Worm (Caenorhabditis elegans) whole organism, L3 larva: ENCODE results near the gene rsp-4.
A peak's percentile ranks its signal among the peaks of the same experiment; 100 is the strongest.

Experiments used
- R02D3.7 ChIP-seq: fragments of 150-350 bp; optimal IDR thresholded peaks from 2 replicates; lab custom pipeline; 2014; ENCODE audit warnings: missing biosample characterization, missing genetic modification characterization
- ZK546.5 ChIP-seq: sonication (generic microtip); optimal IDR thresholded peaks from 2 replicates; lab custom pipeline; 2017; ENCODE audit warnings: missing biosample characterization, missing genetic modification characterization
- aly-2 ChIP-seq: fragments of 150-350 bp; optimal IDR thresholded peaks from 2 replicates; lab custom pipeline; 2014; ENCODE audit warnings: missing biosample characterization, missing genetic modification characterization
- ama-1 ChIP-seq: fragments of 150-350 bp; optimal IDR thresholded peaks from 2 replicates; lab custom pipeline; 2018
- ceh-16 ChIP-seq: sonication (generic microtip); optimal IDR thresholded peaks from 2 replicates; lab custom pipeline; 2017; ENCODE audit warnings: missing biosample characterization, missing genetic modification characterization
- ceh-28 ChIP-seq: fragments of 150-350 bp; optimal IDR thresholded peaks from 2 replicates; lab custom pipeline; 2014; ENCODE audit warnings: missing biosample characterization, missing genetic modification reagents, missing genetic modification characterization
- ceh-82 ChIP-seq: fragments of 150-350 bp; optimal IDR thresholded peaks from 2 replicates; lab custom pipeline; 2014; ENCODE audit warnings: missing biosample characterization, missing genetic modification characterization
- ceh-9 ChIP-seq: sonication (generic microtip); optimal IDR thresholded peaks from 2 replicates; lab custom pipeline; 2018; ENCODE audit warnings: missing biosample characterization, missing genetic modification characterization
- daf-12 ChIP-seq: fragments of 150-350 bp; optimal IDR thresholded peaks from 2 replicates; lab custom pipeline; 2014; ENCODE audit warnings: missing biosample characterization, missing genetic modification reagents, missing genetic modification characterization
- egl-27 ChIP-seq: sonication (generic microtip); optimal IDR thresholded peaks from 4 replicates; lab custom pipeline; 2017; ENCODE audit warnings: missing biosample characterization, missing genetic modification reagents, missing genetic modification characterization
- egl-5 ChIP-seq: fragments of 150-350 bp; optimal IDR thresholded peaks from 2 replicates; lab custom pipeline; 2017; ENCODE audit warnings: missing biosample characterization, missing genetic modification reagents, missing genetic modification characterization, inconsistent platforms
- elt-1 ChIP-seq: fragments of 150-350 bp; optimal IDR thresholded peaks from 2 replicates; lab custom pipeline; 2014; ENCODE audit warnings: missing biosample characterization, missing genetic modification characterization
- elt-2 ChIP-seq: sonication (generic microtip); optimal IDR thresholded peaks from 2 replicates; lab custom pipeline; 2016; ENCODE audit warnings: missing genetic modification reagents, mild to moderate bottlenecking, missing genetic modification characterization, missing compliant biosample characterization
- elt-3 ChIP-seq, 3 experiments: fragments of 150-350 bp in 1 of 3; sonication (generic microtip) in 2 of 3; optimal IDR thresholded peaks; 2 replicates in 2 of 3; 4 replicates in 1 of 3; lab custom pipeline; 2014 to 2017; ENCODE audit warnings: missing biosample characterization in 3 of 3, missing genetic modification characterization in 3 of 3
- eor-1 ChIP-seq, 2 experiments: fragments of 150-350 bp; optimal IDR thresholded peaks; 2 replicates each; lab custom pipeline; 2014 to 2018; ENCODE audit warnings: missing biosample characterization in 2 of 2, missing genetic modification characterization in 2 of 2
- fkh-10 ChIP-seq: sonication (generic microtip); optimal IDR thresholded peaks from 2 replicates; lab custom pipeline; 2017; ENCODE audit warnings: missing biosample characterization, missing genetic modification reagents, missing genetic modification characterization
- fkh-2 ChIP-seq: fragments of 150-350 bp; optimal IDR thresholded peaks from 2 replicates; lab custom pipeline; 2014; ENCODE audit warnings: missing biosample characterization, missing genetic modification reagents, missing genetic modification characterization
- fos-1 ChIP-seq: fragments of 150-350 bp; optimal IDR thresholded peaks from 2 replicates; lab custom pipeline; 2014; ENCODE audit warnings: missing biosample characterization, missing genetic modification characterization
- hmg-11 ChIP-seq: sonication (generic microtip); optimal IDR thresholded peaks from 2 replicates; lab custom pipeline; 2016; ENCODE audit warnings: missing genetic modification characterization, missing compliant biosample characterization
- jun-1 ChIP-seq: fragments of 150-350 bp; optimal IDR thresholded peaks from 2 replicates; lab custom pipeline; 2014; ENCODE audit warnings: missing biosample characterization, missing genetic modification reagents, missing genetic modification characterization
- lin-15B ChIP-seq: fragments of 150-350 bp; optimal IDR thresholded peaks from 2 replicates; lab custom pipeline; 2014; ENCODE audit warnings: missing biosample characterization, missing genetic modification characterization
- lin-39 ChIP-seq: fragments of 150-350 bp; optimal IDR thresholded peaks from 2 replicates; lab custom pipeline; 2018; ENCODE audit warnings: missing biosample characterization, missing genetic modification reagents, missing genetic modification characterization
- lsy-12 ChIP-seq: sonication (generic microtip); optimal IDR thresholded peaks from 2 replicates; lab custom pipeline; 2016; ENCODE audit warnings: mild to moderate bottlenecking, missing genetic modification characterization, missing compliant biosample characterization
- mdl-1 ChIP-seq: fragments of 150-350 bp; optimal IDR thresholded peaks from 2 replicates; lab custom pipeline; 2014; ENCODE audit warnings: missing biosample characterization, missing genetic modification characterization
- mml-1 ChIP-seq: fragments of 150-350 bp; sonication (generic microtip); optimal IDR thresholded peaks from 3 replicates; lab custom pipeline; 2014; ENCODE audit warnings: missing biosample characterization, missing genetic modification characterization
- nfya-1 ChIP-seq: sonication (generic microtip); optimal IDR thresholded peaks from 2 replicates; lab custom pipeline; 2017; ENCODE audit warnings: missing genetic modification characterization, mild to moderate bottlenecking, missing compliant biosample characterization, antibody characterized with exemption, moderate library complexity; ENCODE audit not compliant: insufficient read depth
- nhr-11 ChIP-seq: fragments of 150-350 bp; optimal IDR thresholded peaks from 2 replicates; lab custom pipeline; 2014; ENCODE audit warnings: missing biosample characterization, missing genetic modification characterization
- nhr-12 ChIP-seq: fragments of 150-350 bp; optimal IDR thresholded peaks from 2 replicates; lab custom pipeline; 2014; ENCODE audit warnings: missing biosample characterization, missing genetic modification characterization
- nhr-23 ChIP-seq: fragments of 150-350 bp; optimal IDR thresholded peaks from 2 replicates; lab custom pipeline; 2014; ENCODE audit warnings: missing biosample characterization, missing genetic modification reagents, missing genetic modification characterization
- nhr-237 ChIP-seq: fragments of 150-350 bp; optimal IDR thresholded peaks from 2 replicates; lab custom pipeline; 2014; ENCODE audit warnings: missing biosample characterization, missing genetic modification characterization
- nhr-25 ChIP-seq: sonication (generic microtip); optimal IDR thresholded peaks from 2 replicates; lab custom pipeline; 2017; ENCODE audit warnings: missing biosample characterization, missing genetic modification characterization
- nhr-28 ChIP-seq: fragments of 150-350 bp; optimal IDR thresholded peaks from 2 replicates; lab custom pipeline; 2014; ENCODE audit warnings: missing biosample characterization, missing genetic modification characterization
- nhr-43 ChIP-seq: sonication (generic microtip); optimal IDR thresholded peaks from 2 replicates; lab custom pipeline; 2016; ENCODE audit warnings: mild to moderate bottlenecking, missing genetic modification characterization, missing compliant biosample characterization; ENCODE audit not compliant: poor library complexity, severe bottlenecking
- nhr-67 ChIP-seq: fragments of 150-350 bp; optimal IDR thresholded peaks from 2 replicates; lab custom pipeline; 2014; ENCODE audit warnings: missing biosample characterization, missing genetic modification characterization
- nhr-76 ChIP-seq: fragments of 150-350 bp; sonication (generic microtip); optimal IDR thresholded peaks from 5 replicates; lab custom pipeline; 2014; ENCODE audit warnings: missing biosample characterization, missing genetic modification characterization
- nhr-77 ChIP-seq: fragments of 150-350 bp; optimal IDR thresholded peaks from 2 replicates; lab custom pipeline; 2014; ENCODE audit warnings: missing biosample characterization, missing genetic modification characterization
- pha-4 ChIP-seq: fragments of 150-350 bp; optimal IDR thresholded peaks from 2 replicates; lab custom pipeline; 2014; ENCODE audit warnings: missing biosample characterization, missing genetic modification reagents, missing genetic modification characterization
- pqm-1 ChIP-seq: fragments of 150-350 bp; optimal IDR thresholded peaks from 2 replicates; lab custom pipeline; 2017; ENCODE audit warnings: missing biosample characterization, missing genetic modification characterization, inconsistent platforms
- sea-2 ChIP-seq: fragments of 150-350 bp; sonication (generic microtip); optimal IDR thresholded peaks from 4 replicates; lab custom pipeline; 2014; ENCODE audit warnings: missing biosample characterization, missing genetic modification reagents, missing genetic modification characterization
- skn-1 ChIP-seq: fragments of 150-350 bp; optimal IDR thresholded peaks from 2 replicates; lab custom pipeline; 2014; ENCODE audit warnings: missing biosample characterization, missing genetic modification characterization
- snpc-4 ChIP-seq: fragments of 150-350 bp; optimal IDR thresholded peaks from 2 replicates; lab custom pipeline; 2014; ENCODE audit warnings: missing biosample characterization, missing genetic modification characterization
- tbx-2 ChIP-seq: sonication (generic microtip); optimal IDR thresholded peaks from 2 replicates; lab custom pipeline; 2016; ENCODE audit warnings: mild to moderate bottlenecking, missing genetic modification characterization, missing compliant biosample characterization
- unc-39 ChIP-seq: sonication (generic microtip); optimal IDR thresholded peaks from 4 replicates; lab custom pipeline; 2017; ENCODE audit warnings: missing biosample characterization, missing genetic modification characterization
- unc-62 ChIP-seq: fragments of 150-350 bp; sonication (generic microtip); optimal IDR thresholded peaks from 4 replicates; lab custom pipeline; 2014; ENCODE audit warnings: missing biosample characterization, missing genetic modification reagents, missing genetic modification characterization
- zag-1 ChIP-seq: fragments of 150-350 bp; optimal IDR thresholded peaks from 2 replicates; lab custom pipeline; 2014; ENCODE audit warnings: missing biosample characterization, missing genetic modification characterization
- ztf-11 ChIP-seq: fragments of 150-350 bp; optimal IDR thresholded peaks from 2 replicates; lab custom pipeline; 2014; ENCODE audit warnings: missing biosample characterization, missing genetic modification characterization
- ztf-4 ChIP-seq: fragments of 150-350 bp; optimal IDR thresholded peaks from 2 replicates; lab custom pipeline; 2014; ENCODE audit warnings: missing biosample characterization, missing genetic modification characterization

rsp-4 gene

ce11 chrII:5387217-5387616 lies 1.4 kb downstream of the rsp-4 start, which contains the start of gene ccpp-6:
ccpp-6 (minus strand) TSS chrII:5387317.
- TF ChIP-seq nhr-43 (tag; lab: Kevin White, UChicago) (no peak), elt-2 (tag; lab: Kevin White, UChicago) (peak; percentile 3)

- TF ChIP-seq nhr-23 (tag; lab: Kevin White, UChicago) (peak; percentile 0), ceh-82 (tag; lab: Kevin White, UChicago) (no peak), mml-1 (no peak), nhr-43 (tag; lab: Kevin White, UChicago) (peak; percentile 8)
These were observed 4.4 kb downstream of the rsp-4 start for ce11 chrII:5384282-5384681.

- TF ChIP-seq nhr-11 (no peak), nhr-237 (no peak), tbx-2 (peak; percentile 45), egl-27 (tag; lab: Kevin White, UChicago) (no peak), nhr-25 (tag; lab: Kevin White, UChicago) (peak; percentile 98), fkh-10 (no peak), ZK546.5 (no peak), sea-2 (GFP tag; lab: Kevin White, UChicago) (no peak), unc-39 (tag; lab: Kevin White, UChicago) (no peak), elt-1 (tag; lab: Kevin White, UChicago) (no peak), ztf-11 (no peak), lin-39 (tag; lab: Kevin White, UChicago) (no peak), ceh-9 (tag; lab: Kevin White, UChicago) (no peak), fos-1 (peak; percentile 80), mml-1 (no peak), lsy-12 (no peak), unc-62 (GFP tag; lab: Kevin White, UChicago) (no peak), nhr-67 (tag; lab: Kevin White, UChicago) (no peak), mdl-1 (tag; lab: Kevin White, UChicago) (no peak), jun-1 (tag; lab: Kevin White, UChicago) (peak; percentile 77), nhr-28 (tag; lab: Kevin White, UChicago) (no peak), ztf-4 (tag; lab: Kevin White, UChicago) (peak; percentile 26), elt-2 (tag; lab: Kevin White, UChicago) (peak; percentile 85), eor-1 (tag; optimal IDR thresholded peaks at IDR 0.05; lab: Kevin White, UChicago) (no peak), fkh-2 (tag; lab: Kevin White, UChicago) (no peak), snpc-4 (peak; percentile 18), nhr-43 (tag; lab: Kevin White, UChicago) (peak; percentile 51), nhr-77 (tag; lab: Kevin White, UChicago) (no peak), nhr-12 (tag; lab: Kevin White, UChicago) (no peak), zag-1 (tag; lab: Kevin White, UChicago) (no peak), ceh-28 (tag; lab: Kevin White, UChicago) (peak; percentile 37), nhr-23 (tag; lab: Kevin White, UChicago) (peak; percentile 89), nhr-76 (tag; lab: Kevin White, UChicago) (no peak), elt-3 (tag; optimal IDR thresholded peaks at IDR 0.05; lab: Kevin White, UChicago) (peak in 2 of 3 experiments; percentile 17 to 30), pha-4 (tag; lab: Kevin White, UChicago) (peak; percentile 94), lin-15B (peak; percentile 75), ceh-16 (tag; lab: Kevin White, UChicago) (no peak), pqm-1 (tag; lab: Kevin White, UChicago) (peak; percentile 50), nfya-1 (peak; percentile 53), skn-1 (tag; lab: Kevin White, UChicago) (no peak), daf-12 (tag; lab: Kevin White, UChicago) (no peak), egl-5 (tag; lab: Kevin White, UChicago) (no peak), ceh-82 (tag; lab: Kevin White, UChicago) (no peak), ama-1 (lab: Kevin White, UChicago) (peak; percentile 96), hmg-11 (peak; percentile 81), aly-2 (tag; lab: Kevin White, UChicago) (no peak), R02D3.7 (tag; lab: Kevin White, UChicago) (peak; percentile 7)
These were observed 9.0 kb downstream of the rsp-4 start, which contains the start of gene pkc-3 for ce11 chrII:5379614-5380077. pkc-3 (plus strand) TSS chrII:5380027.
